Worm (Caenorhabditis elegans): ENCODE data around the gene C04B4.1.

- no peak for TF ChIP-seq sem-2 (GFP tag; optimal IDR thresholded peaks at IDR 0.05)
- no peak for TF ChIP-seq nhr-28 (tag; optimal IDR thresholded peaks at IDR 0.05)
- no peak for TF ChIP-seq ceh-83 (GFP tag; optimal IDR thresholded peaks at IDR 0.05)
These were observed 26.0 kb downstream of the C04B4.1 start, which contains the start of gene phf-32 for ce11 chrX:12306565-12306964.

Data from whole organism, mixed stage, embryonic.